Worm (Caenorhabditis elegans): Measurements from ENCODE around the gene rnp-1.

The rnp-1 gene

ce11 chrV:12190943-12191569 is 1.0 kb upstream of the rnp-1 start, which contains the start of gene dpy-30:
Gene dpy-30, plus strand, starts transcription at chrV:12191519.
- TF ChIP-seq dve-1 (tag; optimal IDR thresholded peaks at IDR 0.05; ENCODE audit: insufficient read depth) (peak; percentile 39), arid-1 (GFP tag; conservative IDR thresholded peaks at IDR 0.05) (peak; percentile 48; the same call in 1 of the 2 replicates), skn-1 (tag; optimal IDR thresholded peaks at IDR 0.05) (no peak), ces-1 (GFP tag; optimal IDR thresholded peaks at IDR 0.05) (no peak), nhr-28 (tag; optimal IDR thresholded peaks at IDR 0.05) (peak; percentile 3), dpl-1 (GFP tag; optimal IDR thresholded peaks at IDR 0.05) (peak; percentile 71), zag-1 (tag; optimal IDR thresholded peaks at IDR 0.05) (no peak), vab-7 (GFP tag; IDR thresholded peaks at IDR 0.05) (no peak), pqm-1 (tag; optimal IDR thresholded peaks at IDR 0.05) (no peak), lsy-2 (tag; optimal IDR thresholded peaks at IDR 0.05) (peak; percentile 64 to 97), Y48G9A.11 (GFP tag; IDR thresholded peaks at IDR 0.05) (peak; percentile 59; the same call in 1 of the 2 replicates), T20F7.1 (GFP tag; optimal IDR thresholded peaks at IDR 0.05) (peak; percentile 76), hmg-1.1 (GFP tag; IDR thresholded peaks at IDR 0.05) (0 out of 2 replicates have a peak, but pooled peaks have one; percentile 43), Y105C5A.15 (GFP tag; IDR thresholded peaks at IDR 0.05) (no peak), mxl-3 (GFP tag; optimal IDR thresholded peaks at IDR 0.05) (no peak), daf-16 (GFP tag; optimal IDR thresholded peaks at IDR 0.05) (no peak), daf-16 (tag; optimal IDR thresholded peaks at IDR 0.05) (peak; percentile 44), aly-2 (tag; optimal IDR thresholded peaks at IDR 0.05) (no peak), nhr-25 (tag; optimal IDR thresholded peaks at IDR 0.05; ENCODE audit: borderline replicate concordance, insufficient read depth) (peak; percentile 34), lin-1 (GFP tag; IDR thresholded peaks at IDR 0.05) (no peak), nhr-48 (tag; optimal IDR thresholded peaks at IDR 0.05) (no peak), mdl-1 (tag; optimal IDR thresholded peaks at IDR 0.05) (no peak), mep-1 (tag; optimal IDR thresholded peaks at IDR 0.05) (peak; percentile 56), mes-2 (tag; optimal IDR thresholded peaks at IDR 0.05; ENCODE audit: poor library complexity, severe bottlenecking) (peak; percentile 77), nhr-6 (tag; optimal IDR thresholded peaks at IDR 0.05) (peak; percentile 84), nhr-11 (tag; optimal IDR thresholded peaks at IDR 0.05) (peak; percentile 2), hlh-30 (tag; optimal IDR thresholded peaks at IDR 0.05; ENCODE audit: insufficient read depth) (peak; percentile 84), nhr-102 (tag; optimal IDR thresholded peaks at IDR 0.05) (no peak), rbr-2 (tag; optimal IDR thresholded peaks at IDR 0.05) (peak; percentile 22)

- TF ChIP-seq nhr-28 (tag; optimal IDR thresholded peaks at IDR 0.05) (peak; percentile 2), unc-62 (GFP tag; optimal IDR thresholded peaks at IDR 0.05 in 1 of 2) (peak in 1 of 2 experiments; percentile 20), unc-62 (tag; optimal IDR thresholded peaks at IDR 0.05) (no peak), hlh-30 (tag; optimal IDR thresholded peaks at IDR 0.05; ENCODE audit: insufficient read depth) (peak; percentile 40), mdl-1 (tag; optimal IDR thresholded peaks at IDR 0.05) (peak in 1 of 2 experiments; percentile 14), lsy-2 (tag; optimal IDR thresholded peaks at IDR 0.05) (peak in 1 of 2 experiments; percentile 26), lin-15B (tag; optimal IDR thresholded peaks at IDR 0.05) (no peak)
These were observed 2.2 kb downstream of the rnp-1 start, which contains the start of gene ogdh-2 for ce11 chrV:12194275-12194674. Gene ogdh-2, plus strand, starts transcription at chrV:12194507.

ce11 chrV:12195845-12196244 is 3.8 kb downstream of the rnp-1 start, which contains the start of gene ZK836.3:
Gene ZK836.3, minus strand, starts transcription at chrV:12195945.
- TF ChIP-seq unc-39 (tag; optimal IDR thresholded peaks at IDR 0.05) (no peak), nhr-10 (tag; optimal IDR thresholded peaks at IDR 0.05) (no peak), egl-43 (GFP tag; IDR thresholded peaks at IDR 0.05) (no peak), ceh-20 (GFP tag; IDR thresholded peaks at IDR 0.05) (no peak), lin-38 (GFP tag; IDR thresholded peaks at IDR 0.05) (no peak), zip-11 (GFP tag; IDR thresholded peaks at IDR 0.05) (no peak), tag-97 (GFP tag; IDR thresholded peaks at IDR 0.05) (no peak)

Measured in whole organism, L4 larva.